Worm (Caenorhabditis elegans) whole organism, young adult: Measurements from ENCODE around the gene gba-3.

Source experiments
- Y79H2A.3 ChIP-seq: fragments of 200-800 bp; sonication (Bioruptor generic); conservative IDR thresholded peaks from 2 replicates; pipeline ENCODE4 v1.3.6; 2022; ENCODE audit warnings: missing genetic modification reagents, missing genetic modification characterization, missing compliant biosample characterization
- bed-2 ChIP-seq: fragments of 200-800 bp; sonication (Bioruptor generic); IDR thresholded peaks from 2 replicates; pipeline ENCODE4 v1.3.6; 2022; ENCODE audit warnings: missing genetic modification reagents, missing genetic modification characterization, missing compliant biosample characterization
- dpl-1 ChIP-seq: fragments of 150-350 bp; optimal IDR thresholded peaks from 2 replicates; lab custom pipeline; 2014; ENCODE audit warnings: missing biosample characterization, missing genetic modification reagents, missing genetic modification characterization
- lin-26 ChIP-seq: fragments of 200-800 bp; sonication (Bioruptor generic); IDR thresholded peaks from 2 replicates; pipeline ENCODE4 v1.3.6; 2022; ENCODE audit warnings: missing genetic modification reagents, missing genetic modification characterization, missing compliant biosample characterization
- nfya-1 ChIP-seq: sonication (generic microtip); optimal IDR thresholded peaks from 2 replicates; lab custom pipeline; 2017; ENCODE audit warnings: antibody characterized with exemption, missing compliant biosample characterization, missing genetic modification characterization, borderline replicate concordance; ENCODE audit not compliant: insufficient read depth

ce11 chrIV:17467825-17468224 lies 5.3 kb upstream of the gba-3 start:
- TF ChIP-seq lin-26, result no peak
- no peak for TF ChIP-seq dpl-1 (GFP tag; lab: Kevin White, UChicago)
- no peak for TF ChIP-seq nfya-1
- TF ChIP-seq bed-2 (GFP tag; lab: Robert Waterston, UW), result no peak
- TF ChIP-seq Y79H2A.3 (GFP tag; lab: Robert Waterston, UW), result no peak
